Worm (Caenorhabditis elegans) whole organism, late embryonic: Measurements from ENCODE around the gene ska-3.

Experiments used
- C08G9.2 ChIP-seq: sonication (generic microtip); optimal IDR thresholded peaks from 2 replicates; lab custom pipeline; 2016; ENCODE audit warnings: mild to moderate bottlenecking, missing genetic modification characterization, moderate library complexity, missing compliant biosample characterization
- F13H6.1 ChIP-seq: sonication (generic microtip); optimal IDR thresholded peaks from 2 replicates; lab custom pipeline; 2016; ENCODE audit warnings: missing genetic modification characterization, missing compliant biosample characterization
- K09A11.1 ChIP-seq: sonication (generic microtip); optimal IDR thresholded peaks from 2 replicates; lab custom pipeline; 2017; ENCODE audit warnings: antibody characterized with exemption, mild to moderate bottlenecking, missing genetic modification characterization, missing compliant biosample characterization; ENCODE audit not compliant: insufficient read depth
- T23F11.4 ChIP-seq: fragments of 200-800 bp; sonication (Bioruptor generic); optimal IDR thresholded peaks from 2 replicates; lab custom pipeline; 2018; ENCODE audit warnings: mild to moderate bottlenecking, missing genetic modification characterization, missing compliant biosample characterization
- Y22D7AL.16 ChIP-seq: sonication (generic microtip); optimal IDR thresholded peaks from 2 replicates; lab custom pipeline; 2016; ENCODE audit warnings: missing genetic modification characterization, missing compliant biosample characterization
- ahr-1 ChIP-seq: sonication (generic microtip); optimal IDR thresholded peaks from 2 replicates; lab custom pipeline; 2016; ENCODE audit warnings: missing genetic modification characterization, missing compliant biosample characterization
- ceh-14 ChIP-seq: sonication (generic microtip); optimal IDR thresholded peaks from 2 replicates; lab custom pipeline; 2016; ENCODE audit warnings: missing genotype, missing genetic modification characterization, missing compliant biosample characterization
- ceh-18 ChIP-seq: sonication (generic microtip); optimal IDR thresholded peaks from 2 replicates; lab custom pipeline; 2016; ENCODE audit warnings: missing genetic modification characterization, missing compliant biosample characterization
- ceh-19 ChIP-seq: fragments of 200-800 bp; sonication (Bioruptor generic); optimal IDR thresholded peaks from 2 replicates; lab custom pipeline; 2018; ENCODE audit warnings: mild to moderate bottlenecking, missing genetic modification characterization, missing compliant biosample characterization
- ceh-2 ChIP-seq: sonication (generic microtip); optimal IDR thresholded peaks from 2 replicates; lab custom pipeline; 2016; ENCODE audit warnings: missing genotype, missing genetic modification characterization, missing compliant biosample characterization
- ceh-22 ChIP-seq: sonication (generic microtip); optimal IDR thresholded peaks from 2 replicates; lab custom pipeline; 2017; ENCODE audit warnings: missing biosample characterization, missing genetic modification characterization
- ceh-24 ChIP-seq: sonication (generic microtip); optimal IDR thresholded peaks from 2 replicates; lab custom pipeline; 2016; ENCODE audit warnings: mild to moderate bottlenecking, missing genetic modification characterization, missing compliant biosample characterization
- ceh-30 ChIP-seq: fragments of 150-350 bp; optimal IDR thresholded peaks from 2 replicates; lab custom pipeline; 2014; ENCODE audit warnings: missing biosample characterization, missing genetic modification characterization
- ceh-31 ChIP-seq: sonication (generic microtip); optimal IDR thresholded peaks from 2 replicates; lab custom pipeline; 2016; ENCODE audit warnings: missing genetic modification characterization, missing compliant biosample characterization
- ceh-34 ChIP-seq: sonication (generic microtip); optimal IDR thresholded peaks from 2 replicates; lab custom pipeline; 2016; ENCODE audit warnings: mild to moderate bottlenecking, missing genetic modification characterization, missing compliant biosample characterization
- dmd-4 ChIP-seq: sonication (generic microtip); optimal IDR thresholded peaks from 2 replicates; lab custom pipeline; 2016; ENCODE audit warnings: borderline replicate concordance, missing genetic modification characterization, missing compliant biosample characterization
- elt-4 ChIP-seq: sonication (generic microtip); optimal IDR thresholded peaks from 2 replicates; lab custom pipeline; 2016; ENCODE audit warnings: missing genetic modification characterization, missing compliant biosample characterization
- fax-1 ChIP-seq: sonication (generic microtip); optimal IDR thresholded peaks from 2 replicates; lab custom pipeline; 2016; ENCODE audit warnings: missing genotype, missing genetic modification characterization, missing compliant biosample characterization
- hlh-15 ChIP-seq: sonication (generic microtip); optimal IDR thresholded peaks from 2 replicates; lab custom pipeline; 2016; ENCODE audit warnings: missing genetic modification characterization, missing compliant biosample characterization
- hlh-30 ChIP-seq: sonication (generic microtip); optimal IDR thresholded peaks from 2 replicates; lab custom pipeline; 2017; ENCODE audit warnings: antibody characterized with exemption, missing genetic modification characterization, missing compliant biosample characterization; ENCODE audit not compliant: insufficient read depth
- hlh-6 ChIP-seq: sonication (generic microtip); optimal IDR thresholded peaks from 2 replicates; lab custom pipeline; 2016; ENCODE audit warnings: missing genotype, missing genetic modification characterization, missing compliant biosample characterization
- hlh-8 ChIP-seq: sonication (generic microtip); optimal IDR thresholded peaks from 2 replicates; lab custom pipeline; 2016; ENCODE audit warnings: missing genotype, missing genetic modification characterization, missing compliant biosample characterization
- lin-11 ChIP-seq: fragments of 200-800 bp; sonication (Bioruptor generic); optimal IDR thresholded peaks from 2 replicates; lab custom pipeline; 2018; ENCODE audit warnings: mild to moderate bottlenecking, missing genetic modification characterization, missing compliant biosample characterization
- mec-3 ChIP-seq: sonication (generic microtip); optimal IDR thresholded peaks from 2 replicates; lab custom pipeline; 2016; ENCODE audit warnings: borderline replicate concordance, missing genetic modification characterization, missing compliant biosample characterization
- nfya-1 ChIP-seq: sonication (generic microtip); optimal IDR thresholded peaks from 2 replicates; lab custom pipeline; 2017; ENCODE audit warnings: missing genetic modification characterization, mild to moderate bottlenecking, missing compliant biosample characterization, antibody characterized with exemption, moderate library complexity
- nhr-11 ChIP-seq: fragments of 150-350 bp; optimal IDR thresholded peaks from 2 replicates; lab custom pipeline; 2014; ENCODE audit warnings: missing biosample characterization, missing genetic modification characterization
- nhr-232 ChIP-seq: sonication (generic microtip); optimal IDR thresholded peaks from 2 replicates; lab custom pipeline; 2016; ENCODE audit warnings: missing genetic modification characterization, missing compliant biosample characterization
- npax-4 ChIP-seq: sonication (generic microtip); optimal IDR thresholded peaks from 2 replicates; lab custom pipeline; 2016; ENCODE audit warnings: missing genetic modification characterization, missing compliant biosample characterization
- pag-3 ChIP-seq: sonication (generic microtip); optimal IDR thresholded peaks from 2 replicates; lab custom pipeline; 2016; ENCODE audit warnings: missing compliant biosample characterization, missing genetic modification characterization, borderline replicate concordance
- pat-9 ChIP-seq: fragments of 200-800 bp; sonication (Bioruptor generic); optimal IDR thresholded peaks from 2 replicates; lab custom pipeline; 2018; ENCODE audit warnings: mild to moderate bottlenecking, missing genetic modification characterization, moderate library complexity, missing compliant biosample characterization
- pha-2 ChIP-seq: sonication (generic microtip); optimal IDR thresholded peaks from 2 replicates; lab custom pipeline; 2017; ENCODE audit warnings: mild to moderate bottlenecking, missing genetic modification characterization, missing compliant biosample characterization
- pha-4 ChIP-seq: fragments of 150-350 bp; optimal IDR thresholded peaks from 2 replicates; lab custom pipeline; 2018; ENCODE audit warnings: missing biosample characterization, missing genetic modification reagents, missing genetic modification characterization
- pros-1 ChIP-seq: fragments of 150-350 bp; optimal IDR thresholded peaks from 2 replicates; lab custom pipeline; 2014; ENCODE audit warnings: missing biosample characterization, missing genetic modification reagents, missing genetic modification characterization
- ref-2 ChIP-seq: sonication (generic microtip); optimal IDR thresholded peaks from 2 replicates; lab custom pipeline; 2016; ENCODE audit warnings: missing genetic modification characterization, missing compliant biosample characterization
- rnt-1 ChIP-seq: sonication (generic microtip); optimal IDR thresholded peaks from 2 replicates; lab custom pipeline; 2016; ENCODE audit warnings: missing genetic modification characterization, missing compliant biosample characterization
- sdc-2 ChIP-seq: sonication (generic microtip); optimal IDR thresholded peaks from 2 replicates; lab custom pipeline; 2016; ENCODE audit warnings: missing genotype, missing genetic modification characterization, missing compliant biosample characterization
- sox-2 ChIP-seq: fragments of 200-800 bp; sonication (Bioruptor generic); IDR thresholded peaks from 2 replicates; pipeline ENCODE4 v1.3.6; 2022; ENCODE audit warnings: missing genetic modification reagents, missing genetic modification characterization, missing compliant biosample characterization
- syd-9 ChIP-seq: sonication (generic microtip); optimal IDR thresholded peaks from 2 replicates; lab custom pipeline; 2016; ENCODE audit warnings: mild to moderate bottlenecking, missing genetic modification characterization, moderate library complexity, missing compliant biosample characterization
- tbx-2 ChIP-seq: sonication (generic microtip); optimal IDR thresholded peaks from 2 replicates; lab custom pipeline; 2016; ENCODE audit warnings: missing genetic modification characterization, missing compliant biosample characterization
- tbx-7 ChIP-seq: sonication (generic microtip); optimal IDR thresholded peaks from 2 replicates; lab custom pipeline; 2016; ENCODE audit warnings: missing genotype, missing genetic modification characterization, missing compliant biosample characterization
- ttx-3 ChIP-seq: sonication (generic microtip); optimal IDR thresholded peaks from 2 replicates; lab custom pipeline; 2016; ENCODE audit warnings: missing genetic modification reagents, missing genetic modification characterization, missing compliant biosample characterization
- unc-3 ChIP-seq, 2 experiments: fragments of 200-800 bp in 1 of 2; sonication (Bioruptor generic) in 1 of 2; sonication (generic microtip) in 1 of 2; conservative IDR thresholded peaks in 1 of 2; optimal IDR thresholded peaks in 1 of 2; 2 replicates each; pipeline versions ENCODE4 v1.3.6 to Lab custom; 2016 to 2022; ENCODE audit warnings: missing compliant biosample characterization in 2 of 2, missing genetic modification characterization in 2 of 2, missing genetic modification reagents in 1 of 2
- unc-42 ChIP-seq: sonication (generic microtip); optimal IDR thresholded peaks from 2 replicates; lab custom pipeline; 2016; ENCODE audit warnings: missing genotype, missing genetic modification characterization, missing compliant biosample characterization
- unc-55 ChIP-seq: sonication (generic microtip); optimal IDR thresholded peaks from 2 replicates; lab custom pipeline; 2017; ENCODE audit warnings: missing biosample characterization, missing genetic modification reagents, missing genetic modification characterization
- zip-5 ChIP-seq: sonication (generic microtip); optimal IDR thresholded peaks from 2 replicates; lab custom pipeline; 2016; ENCODE audit warnings: missing genetic modification characterization, missing compliant biosample characterization

Gene ska-3

DNA sequence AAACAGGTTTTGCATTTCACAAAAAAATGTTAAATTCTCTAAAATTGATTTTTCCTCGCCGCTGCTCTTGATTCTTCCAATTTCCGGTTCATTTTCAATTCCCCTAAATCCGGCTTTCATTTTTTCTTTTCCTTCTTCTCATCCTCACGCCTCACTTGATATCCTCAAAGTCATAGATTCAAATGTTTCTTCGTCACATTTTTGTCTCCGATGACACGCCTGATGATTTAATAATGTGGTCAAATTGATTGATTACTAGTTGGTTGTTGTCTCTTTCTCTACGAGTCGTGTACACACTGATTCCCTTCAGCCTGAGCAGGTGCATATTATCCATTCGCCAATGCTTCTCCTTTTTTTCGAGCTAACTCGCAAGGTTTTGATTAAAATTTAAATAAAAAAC, 42.7 kb upstream of the ska-3 start:
- no peak for TF ChIP-seq pros-1 (tag; lab: Kevin White, UChicago)
- TF ChIP-seq nfya-1 (tag; lab: Kevin White, UChicago), result peak; percentile 3
- peak; percentile 72 for TF ChIP-seq unc-55 (GFP tag; lab: Kevin White, UChicago)
- no peak for TF ChIP-seq hlh-30

DNA sequence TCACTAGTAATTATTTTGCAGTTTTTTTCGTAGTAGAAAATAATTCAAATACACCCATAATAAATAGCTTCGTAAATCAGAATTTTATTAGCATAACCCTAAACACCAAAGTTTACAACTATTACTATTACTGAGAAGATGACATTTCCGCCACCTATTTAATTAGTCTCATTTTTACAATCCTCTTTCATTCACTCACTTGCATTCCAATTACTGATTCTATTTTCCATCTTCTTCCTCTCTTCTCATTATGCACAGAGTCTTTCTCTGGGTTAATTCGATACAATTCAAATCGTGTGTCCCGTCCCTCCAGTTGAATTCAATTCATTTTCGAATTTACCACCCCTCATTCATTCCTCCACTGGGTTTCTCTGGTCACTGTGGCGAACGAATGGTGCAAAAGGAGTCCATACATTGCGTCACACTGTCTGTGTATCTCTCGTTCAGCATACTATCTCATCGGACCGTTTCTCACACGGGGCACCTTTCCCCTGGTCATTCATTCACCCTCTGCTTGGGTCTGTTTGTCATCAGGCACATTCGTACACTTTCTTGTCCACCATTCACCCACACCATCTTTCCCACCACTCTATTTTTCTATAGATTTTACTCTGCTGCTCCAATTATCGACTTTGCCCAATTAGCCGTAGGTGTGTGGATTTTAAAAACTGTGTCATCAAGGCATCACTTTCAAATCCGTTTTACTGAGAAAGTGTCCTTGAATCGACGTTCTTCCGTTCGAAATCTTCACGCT, 41.6 kb upstream of the ska-3 start:
- TF ChIP-seq hlh-6 (tag; lab: Kevin White, UChicago) (no peak), F13H6.1 (tag; lab: Kevin White, UChicago) (no peak), ceh-14 (tag; lab: Kevin White, UChicago) (peak; percentile 44), ceh-2 (tag; lab: Kevin White, UChicago) (no peak), unc-42 (tag; lab: Kevin White, UChicago) (peak; percentile 99), mec-3 (tag; lab: Kevin White, UChicago) (no peak), syd-9 (tag; lab: Kevin White, UChicago) (no peak), ceh-34 (tag; lab: Kevin White, UChicago) (no peak), T23F11.4 (no peak), pha-4 (no peak), sox-2 (GFP tag; lab: Robert Waterston, UW) (no peak), pha-2 (no peak), dmd-4 (tag; lab: Kevin White, UChicago) (no peak), hlh-8 (no peak), ceh-19 (GFP tag; lab: Kevin White, UChicago) (no peak), hlh-15 (tag; lab: Kevin White, UChicago) (no peak), ttx-3 (tag; lab: Kevin White, UChicago) (no peak), fax-1 (no peak), pag-3 (tag; lab: Kevin White, UChicago) (no peak), elt-4 (tag; lab: Kevin White, UChicago) (no peak), lin-11 (tag; lab: Kevin White, UChicago) (no peak), ceh-30 (tag; lab: Kevin White, UChicago) (no peak), ceh-18 (tag; lab: Kevin White, UChicago) (no peak), tbx-2 (tag; lab: Kevin White, UChicago) (peak; percentile 24), pat-9 (tag; lab: Kevin White, UChicago) (no peak), ceh-22 (no peak), unc-3 (GFP tag; conservative IDR thresholded peaks at IDR 0.05; lab: Robert Waterston, UW) (no peak), unc-3 (tag; optimal IDR thresholded peaks at IDR 0.05; lab: Kevin White, UChicago) (no peak), ref-2 (tag; lab: Kevin White, UChicago) (peak; percentile 42), K09A11.1 (tag; lab: Kevin White, UChicago) (no peak), npax-4 (no peak), nhr-232 (tag; lab: Kevin White, UChicago) (no peak), tbx-7 (tag; lab: Kevin White, UChicago) (no peak), ceh-24 (tag; lab: Kevin White, UChicago) (no peak), nhr-11 (no peak), nfya-1 (tag; lab: Kevin White, UChicago) (no peak), ahr-1 (tag; lab: Kevin White, UChicago) (no peak), sdc-2 (no peak), unc-55 (GFP tag; lab: Kevin White, UChicago) (no peak), rnt-1 (tag; lab: Kevin White, UChicago) (no peak), C08G9.2 (tag; lab: Kevin White, UChicago) (no peak), Y22D7AL.16 (tag; lab: Kevin White, UChicago) (no peak), ceh-31 (tag; lab: Kevin White, UChicago) (peak; percentile 51), zip-5 (no peak)
